Worm (Caenorhabditis elegans): ENCODE measurements around the gene col-108.

DNA sequence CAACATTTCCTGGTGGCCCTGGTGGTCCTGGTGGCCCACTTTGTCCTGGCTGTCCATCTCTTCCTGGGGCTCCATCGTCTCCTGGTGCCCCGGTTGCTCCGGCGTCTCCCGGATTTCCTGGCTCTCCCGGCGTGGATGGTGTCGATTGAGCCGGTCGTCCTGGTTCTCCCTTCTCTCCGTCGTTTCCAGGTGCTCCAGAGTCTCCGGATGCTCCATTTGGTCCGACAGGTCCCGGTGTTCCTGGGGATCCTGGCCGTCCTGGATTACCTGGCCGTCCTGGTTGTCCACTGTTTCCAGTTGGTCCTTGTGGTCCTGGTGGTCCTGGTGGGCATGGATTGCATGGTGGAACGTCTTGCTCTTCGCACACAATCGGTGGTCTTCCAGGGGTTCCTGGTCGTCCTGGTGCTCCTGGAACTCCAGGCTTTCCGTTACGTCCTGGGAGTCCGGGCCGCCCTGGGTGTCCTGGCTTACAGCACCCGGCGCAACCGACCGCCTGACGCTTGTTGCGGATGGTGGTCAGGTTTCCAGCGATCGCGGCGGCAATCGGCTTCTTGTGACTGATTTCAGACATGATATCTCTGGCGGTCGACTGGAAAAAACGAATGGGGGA, 50.2 kb downstream of the col-108 start:
- no peak for TF ChIP-seq mdl-1 (tag; optimal IDR thresholded peaks at IDR 0.05)
- no peak for TF ChIP-seq dmd-4 (tag; optimal IDR thresholded peaks at IDR 0.05)
- no peak for TF ChIP-seq nhr-12 (tag; optimal IDR thresholded peaks at IDR 0.05)

Measured in whole organism, L2 larva.